Worm (Caenorhabditis elegans) whole organism, late embryonic: ENCODE data around the gene col-167.

Source experiments
- C08G9.2 ChIP-seq: sonication (generic microtip); optimal IDR thresholded peaks from 2 replicates; lab custom pipeline; 2016; ENCODE audit warnings: mild to moderate bottlenecking, missing genetic modification characterization, moderate library complexity, missing compliant biosample characterization
- C38D4.7 ChIP-seq: fragments of 200-800 bp; sonication (Bioruptor generic); optimal IDR thresholded peaks from 2 replicates; lab custom pipeline; 2018; ENCODE audit warnings: mild to moderate bottlenecking, missing genetic modification characterization, moderate library complexity, missing compliant biosample characterization
- F13H6.1 ChIP-seq: sonication (generic microtip); optimal IDR thresholded peaks from 2 replicates; lab custom pipeline; 2016; ENCODE audit warnings: missing genetic modification characterization, missing compliant biosample characterization
- K02D7.2 ChIP-seq: sonication (generic microtip); optimal IDR thresholded peaks from 2 replicates; lab custom pipeline; 2017; ENCODE audit warnings: mild to moderate bottlenecking, missing genetic modification characterization, missing compliant biosample characterization
- T23F11.4 ChIP-seq: fragments of 200-800 bp; sonication (Bioruptor generic); optimal IDR thresholded peaks from 2 replicates; lab custom pipeline; 2018; ENCODE audit warnings: mild to moderate bottlenecking, missing genetic modification characterization, missing compliant biosample characterization
- Y22D7AL.16 ChIP-seq: sonication (generic microtip); optimal IDR thresholded peaks from 2 replicates; lab custom pipeline; 2016; ENCODE audit warnings: missing genetic modification characterization, missing compliant biosample characterization
- ahr-1 ChIP-seq: sonication (generic microtip); optimal IDR thresholded peaks from 2 replicates; lab custom pipeline; 2016; ENCODE audit warnings: missing genetic modification characterization, missing compliant biosample characterization
- ceh-19 ChIP-seq: fragments of 200-800 bp; sonication (Bioruptor generic); optimal IDR thresholded peaks from 2 replicates; lab custom pipeline; 2018; ENCODE audit warnings: mild to moderate bottlenecking, missing genetic modification characterization, missing compliant biosample characterization
- ceh-2 ChIP-seq: sonication (generic microtip); optimal IDR thresholded peaks from 2 replicates; lab custom pipeline; 2016; ENCODE audit warnings: missing genotype, missing genetic modification characterization, missing compliant biosample characterization
- ceh-30 ChIP-seq: fragments of 150-350 bp; optimal IDR thresholded peaks from 2 replicates; lab custom pipeline; 2014; ENCODE audit warnings: missing biosample characterization, missing genetic modification characterization
- ceh-45 ChIP-seq: fragments of 200-800 bp; sonication (Bioruptor generic); IDR thresholded peaks from 2 replicates; pipeline ENCODE4 v1.3.6; 2022; ENCODE audit warnings: missing genetic modification reagents, missing genetic modification characterization, missing compliant biosample characterization
- ceh-9 ChIP-seq: sonication (generic microtip); optimal IDR thresholded peaks from 2 replicates; lab custom pipeline; 2016; ENCODE audit warnings: mild to moderate bottlenecking, missing genetic modification characterization, inconsistent platforms, missing compliant biosample characterization
- che-1 ChIP-seq: sonication (generic microtip); optimal IDR thresholded peaks from 2 replicates; lab custom pipeline; 2016; ENCODE audit warnings: mild to moderate bottlenecking, missing genetic modification characterization, missing compliant biosample characterization
- dve-1 ChIP-seq: sonication (generic microtip); optimal IDR thresholded peaks from 2 replicates; lab custom pipeline; 2017; ENCODE audit warnings: antibody characterized with exemption, mild to moderate bottlenecking, missing genetic modification characterization, missing compliant biosample characterization
- elt-4 ChIP-seq: sonication (generic microtip); optimal IDR thresholded peaks from 2 replicates; lab custom pipeline; 2016; ENCODE audit warnings: missing genetic modification characterization, missing compliant biosample characterization
- ets-4 ChIP-seq: sonication (generic microtip); optimal IDR thresholded peaks from 2 replicates; lab custom pipeline; 2016; ENCODE audit warnings: missing genetic modification characterization, missing compliant biosample characterization
- eyg-1 ChIP-seq: sonication (generic microtip); optimal IDR thresholded peaks from 2 replicates; lab custom pipeline; 2016; ENCODE audit warnings: missing genotype, missing genetic modification characterization, missing compliant biosample characterization
- fax-1 ChIP-seq: sonication (generic microtip); optimal IDR thresholded peaks from 2 replicates; lab custom pipeline; 2016; ENCODE audit warnings: missing genotype, missing genetic modification characterization, missing compliant biosample characterization
- fkh-6 ChIP-seq: sonication (generic microtip); optimal IDR thresholded peaks from 2 replicates; lab custom pipeline; 2016; ENCODE audit warnings: missing genetic modification characterization, missing compliant biosample characterization
- hlh-15 ChIP-seq: sonication (generic microtip); optimal IDR thresholded peaks from 2 replicates; lab custom pipeline; 2016; ENCODE audit warnings: missing genetic modification characterization, missing compliant biosample characterization
- hlh-6 ChIP-seq: sonication (generic microtip); optimal IDR thresholded peaks from 2 replicates; lab custom pipeline; 2016; ENCODE audit warnings: missing genotype, missing genetic modification characterization, missing compliant biosample characterization
- madf-2 ChIP-seq: sonication (generic microtip); optimal IDR thresholded peaks from 2 replicates; lab custom pipeline; 2017; ENCODE audit warnings: missing genetic modification characterization, missing compliant biosample characterization
- nhr-11 ChIP-seq: fragments of 150-350 bp; optimal IDR thresholded peaks from 2 replicates; lab custom pipeline; 2014; ENCODE audit warnings: missing biosample characterization, missing genetic modification characterization
- npax-4 ChIP-seq: sonication (generic microtip); optimal IDR thresholded peaks from 2 replicates; lab custom pipeline; 2016; ENCODE audit warnings: missing genetic modification characterization, missing compliant biosample characterization
- pat-9 ChIP-seq: fragments of 200-800 bp; sonication (Bioruptor generic); optimal IDR thresholded peaks from 2 replicates; lab custom pipeline; 2018; ENCODE audit warnings: mild to moderate bottlenecking, missing genetic modification characterization, moderate library complexity, missing compliant biosample characterization
- pax-1 ChIP-seq: fragments of 150-350 bp; optimal IDR thresholded peaks from 2 replicates; lab custom pipeline; 2014; ENCODE audit warnings: missing biosample characterization, missing genetic modification characterization
- pha-4 ChIP-seq: fragments of 150-350 bp; optimal IDR thresholded peaks from 2 replicates; lab custom pipeline; 2018; ENCODE audit warnings: missing biosample characterization, missing genetic modification reagents, missing genetic modification characterization
- pqm-1 ChIP-seq: sonication (generic microtip); optimal IDR thresholded peaks from 2 replicates; lab custom pipeline; 2016; ENCODE audit warnings: missing genetic modification characterization, missing compliant biosample characterization
- pros-1 ChIP-seq: fragments of 150-350 bp; optimal IDR thresholded peaks from 2 replicates; lab custom pipeline; 2014; ENCODE audit warnings: missing biosample characterization, missing genetic modification reagents, missing genetic modification characterization
- syd-9 ChIP-seq: sonication (generic microtip); optimal IDR thresholded peaks from 2 replicates; lab custom pipeline; 2016; ENCODE audit warnings: mild to moderate bottlenecking, missing genetic modification characterization, moderate library complexity, missing compliant biosample characterization
- tbx-2 ChIP-seq: sonication (generic microtip); optimal IDR thresholded peaks from 2 replicates; lab custom pipeline; 2016; ENCODE audit warnings: missing genetic modification characterization, missing compliant biosample characterization
- ttx-3 ChIP-seq: sonication (generic microtip); optimal IDR thresholded peaks from 2 replicates; lab custom pipeline; 2016; ENCODE audit warnings: missing genetic modification reagents, missing genetic modification characterization, missing compliant biosample characterization
- unc-3 ChIP-seq, 2 experiments: fragments of 200-800 bp in 1 of 2; sonication (Bioruptor generic) in 1 of 2; sonication (generic microtip) in 1 of 2; conservative IDR thresholded peaks in 1 of 2; optimal IDR thresholded peaks in 1 of 2; 2 replicates each; pipeline versions ENCODE4 v1.3.6 to Lab custom; 2016 to 2022; ENCODE audit warnings: missing compliant biosample characterization in 2 of 2, missing genetic modification characterization in 2 of 2, missing genetic modification reagents in 1 of 2
- unc-55 ChIP-seq: sonication (generic microtip); optimal IDR thresholded peaks from 2 replicates; lab custom pipeline; 2017; ENCODE audit warnings: missing biosample characterization, missing genetic modification reagents, missing genetic modification characterization
- zip-5 ChIP-seq: sonication (generic microtip); optimal IDR thresholded peaks from 2 replicates; lab custom pipeline; 2016; ENCODE audit warnings: missing genetic modification characterization, missing compliant biosample characterization
- ztf-16 ChIP-seq: sonication (generic microtip); optimal IDR thresholded peaks from 2 replicates; lab custom pipeline; 2017; ENCODE audit warnings: missing genetic modification characterization, missing compliant biosample characterization

col-167 gene

DNA sequence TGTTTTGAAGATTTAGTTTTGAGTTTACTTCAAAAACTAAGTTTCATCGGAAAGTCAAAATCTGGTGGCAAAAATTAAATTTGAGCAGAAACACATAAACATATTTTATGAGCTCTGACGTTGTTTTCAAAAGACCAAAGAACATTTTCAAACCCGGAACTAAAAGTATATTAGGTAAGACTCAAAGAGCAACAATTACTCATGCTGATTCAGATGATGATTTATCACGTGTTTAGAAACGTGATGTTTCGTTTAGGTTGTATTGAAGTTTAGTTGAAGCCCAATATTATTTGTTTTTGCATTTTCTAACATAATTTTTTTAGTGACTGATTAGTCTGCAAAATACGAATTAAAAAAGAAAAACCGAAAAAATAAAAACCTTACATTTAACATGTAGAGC, 30.5 kb downstream of the col-167 start:
- TF ChIP-seq nhr-11 (tag; lab: Kevin White, UChicago) (no peak), npax-4 (tag; lab: Kevin White, UChicago) (no peak), fax-1 (tag; lab: Kevin White, UChicago) (no peak), pha-4 (tag; lab: Kevin White, UChicago) (no peak), ceh-19 (GFP tag; lab: Kevin White, UChicago) (no peak), ahr-1 (tag; lab: Kevin White, UChicago) (no peak)
- TF ChIP-seq, all 69 proteins: peak for 0

DNA sequence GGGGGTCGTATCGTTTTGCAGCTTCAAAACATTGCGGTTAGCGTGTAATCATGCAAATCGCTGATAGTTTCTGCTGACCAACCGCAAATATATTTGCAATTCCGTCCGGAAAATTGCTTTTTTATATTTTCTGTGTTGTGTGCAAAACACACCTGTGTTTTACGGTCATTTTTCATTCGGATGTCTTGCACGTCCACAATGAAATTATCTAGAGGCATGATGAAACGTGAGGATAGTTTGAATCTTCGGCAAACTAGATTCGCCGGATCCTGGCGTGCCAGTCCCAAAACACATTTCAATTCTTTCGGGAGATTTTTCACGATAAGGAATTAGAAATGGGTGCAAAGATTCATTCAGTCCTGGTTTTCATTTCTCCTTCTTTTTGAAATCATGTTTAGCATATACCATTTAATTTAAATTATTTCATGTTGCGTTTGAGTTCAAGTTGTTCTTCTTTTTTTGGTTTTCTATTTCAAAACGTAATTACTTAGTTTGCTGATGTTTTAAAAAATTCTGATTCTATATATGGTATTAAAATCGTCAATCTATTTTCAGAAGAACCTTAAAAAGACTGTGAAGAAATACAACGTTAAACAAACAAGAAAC, 31.8 kb downstream of the col-167 start, which contains the start of gene C03B1.5:
Gene C03B1.5, plus strand, starts transcription at position 556 of the 606 bp plus-strand sequence.
- TF ChIP-seq ceh-2 (tag; lab: Kevin White, UChicago): no peak
- no peak for TF ChIP-seq C08G9.2
- no peak for TF ChIP-seq C38D4.7
- TF ChIP-seq elt-4 (tag; lab: Kevin White, UChicago): no peak
- TF ChIP-seq madf-2: no peak
- TF ChIP-seq T23F11.4 (GFP tag; lab: Kevin White, UChicago): no peak
- TF ChIP-seq hlh-15 (tag; lab: Kevin White, UChicago): no peak
- TF ChIP-seq pros-1 (tag; lab: Kevin White, UChicago): no peak
- no peak for TF ChIP-seq K02D7.2 (tag; lab: Kevin White, UChicago)
- no peak for TF ChIP-seq Y22D7AL.16 (tag; lab: Kevin White, UChicago)
- no peak for TF ChIP-seq che-1 (tag; lab: Kevin White, UChicago)
- TF ChIP-seq pax-1: no peak
- TF ChIP-seq ceh-45 (GFP tag; lab: Robert Waterston, UW): no peak
- TF ChIP-seq syd-9 (tag; lab: Kevin White, UChicago): no peak
- no peak for TF ChIP-seq ttx-3 (tag; lab: Kevin White, UChicago)
- TF ChIP-seq eyg-1 (tag; lab: Kevin White, UChicago): no peak
- no peak for TF ChIP-seq unc-3 (GFP tag; conservative IDR thresholded peaks at IDR 0.05; lab: Robert Waterston, UW)
- no peak for TF ChIP-seq unc-3 (tag; optimal IDR thresholded peaks at IDR 0.05; lab: Kevin White, UChicago)
- no peak for TF ChIP-seq dve-1 (tag; lab: Kevin White, UChicago)
- no peak for TF ChIP-seq pqm-1 (tag; lab: Kevin White, UChicago)

DNA sequence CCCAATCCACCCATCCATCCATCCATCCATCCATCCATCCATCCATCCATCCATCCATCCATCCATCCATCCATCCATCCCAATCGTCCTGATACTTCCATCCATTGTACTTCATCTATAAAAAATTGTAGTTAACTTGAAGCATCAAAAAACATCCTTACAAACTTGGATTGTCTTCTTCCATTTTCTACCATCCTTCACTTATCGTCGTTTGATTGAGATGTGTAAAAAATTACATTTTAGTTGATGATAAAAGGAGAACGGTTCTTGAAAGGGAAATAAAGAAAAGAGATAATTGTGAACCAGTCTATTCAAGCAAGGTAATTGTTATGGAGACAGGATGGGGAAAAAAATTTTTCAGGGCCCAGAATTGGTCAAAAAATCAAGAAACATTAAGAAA, 34.5 kb downstream of the col-167 start, which contains the start of gene C03B1.10:
Gene C03B1.10, minus strand, starts transcription at position 101 of the 400 bp plus-strand sequence.
- TF ChIP-seq hlh-6 (tag; lab: Kevin White, UChicago): no peak
- TF ChIP-seq pqm-1 (tag; lab: Kevin White, UChicago): no peak
- TF ChIP-seq fkh-6 (tag; lab: Kevin White, UChicago): no peak
- TF ChIP-seq ets-4 (tag; lab: Kevin White, UChicago): no peak
- no peak for TF ChIP-seq hlh-15 (tag; lab: Kevin White, UChicago)
- no peak for TF ChIP-seq syd-9 (tag; lab: Kevin White, UChicago)
- no peak for TF ChIP-seq elt-4 (tag; lab: Kevin White, UChicago)
- TF ChIP-seq Y22D7AL.16 (tag; lab: Kevin White, UChicago): no peak
- no peak for TF ChIP-seq tbx-2 (tag; lab: Kevin White, UChicago)
- TF ChIP-seq ztf-16 (tag; lab: Kevin White, UChicago): no peak
- TF ChIP-seq eyg-1 (tag; lab: Kevin White, UChicago): no peak
- no peak for TF ChIP-seq zip-5
- no peak for TF ChIP-seq fax-1 (tag; lab: Kevin White, UChicago)
- no peak for TF ChIP-seq F13H6.1
- TF ChIP-seq pat-9: no peak
- TF ChIP-seq ceh-30 (tag; lab: Kevin White, UChicago): no peak
- TF ChIP-seq pros-1 (tag; lab: Kevin White, UChicago): no peak
- TF ChIP-seq unc-55 (GFP tag; lab: Kevin White, UChicago): no peak
- TF ChIP-seq ceh-9 (tag; lab: Kevin White, UChicago): no peak
